Fruit fly (Drosophila melanogaster) whole organism, wandering third instar larva: Measurements from ENCODE around the gene CG7906.

Experiments used
- Mio ChIP-seq: sonication (Bioruptor generic); optimal IDR thresholded peaks from 2 replicates; lab custom pipeline; 2016; ENCODE audit warnings: missing biosample characterization, missing genetic modification characterization
- woc ChIP-seq: sonication (Bioruptor generic); optimal IDR thresholded peaks from 2 replicates; lab custom pipeline; 2016; ENCODE audit warnings: missing biosample characterization, mild to moderate bottlenecking, missing genetic modification characterization

The CG7906 gene

dm6 chr3L:14287832-14288231 lies 51.4 kb downstream of the CG7906 start:
- no peak for TF ChIP-seq Mio (GFP tag; lab: Kevin White, UChicago)
- TF ChIP-seq woc (GFP tag; lab: Kevin White, UChicago), result no peak
